Fruit fly (Drosophila melanogaster) whole organism, embryonic: ENCODE data around the gene CG31804.
A peak's percentile ranks its signal among the peaks of the same experiment; 100 is the strongest.

ENCODE experiments used
- Asciz ChIP-seq: fragments of 200-800 bp; sonication (Bioruptor generic); optimal IDR thresholded peaks from 2 replicates; lab custom pipeline; 2017; ENCODE audit warnings: missing biosample characterization, mild to moderate bottlenecking, missing genetic modification characterization, missing genetic modification reagents
- C15 ChIP-seq: fragments of 200-800 bp; sonication (Bioruptor generic); IDR thresholded peaks from 3 replicates; pipeline ENCODE4 v1.3.6; 2022; ENCODE audit warnings: missing biosample characterization, missing genetic modification characterization
- CG10209 ChIP-seq: fragments of 200-800 bp; sonication (Bioruptor generic); optimal IDR thresholded peaks from 3 replicates; lab custom pipeline; 2017; ENCODE audit warnings: missing biosample characterization, mild to moderate bottlenecking, missing genetic modification characterization, missing genetic modification reagents
- CG10462 ChIP-seq: fragments of 200-800 bp; sonication (Bioruptor generic); optimal IDR thresholded peaks from 2 replicates; lab custom pipeline; 2016; ENCODE audit warnings: missing biosample characterization, missing genetic modification characterization
- CG10979 ChIP-seq: fragments of 200-800 bp; sonication (Bioruptor generic); optimal IDR thresholded peaks from 2 replicates; lab custom pipeline; 2018; ENCODE audit warnings: missing biosample characterization, mild to moderate bottlenecking, missing genetic modification characterization, moderate library complexity
- CG12236 ChIP-seq: fragments of 200-800 bp; sonication (Bioruptor generic); optimal IDR thresholded peaks from 2 replicates; lab custom pipeline; 2016; ENCODE audit warnings: missing biosample characterization, missing genetic modification characterization
- CG13424 ChIP-seq: fragments of 200-800 bp; sonication (Bioruptor generic); optimal IDR thresholded peaks from 2 replicates; lab custom pipeline; 2019; ENCODE audit warnings: missing biosample characterization, mild to moderate bottlenecking, missing genetic modification characterization, moderate library complexity
- CG14441 ChIP-seq: fragments of 200-800 bp; sonication (Bioruptor generic); IDR thresholded peaks from 2 replicates; pipeline ENCODE4 v1.3.6; 2022; ENCODE audit warnings: missing biosample characterization, missing genetic modification characterization
- CG15011 ChIP-seq: fragments of 200-800 bp; sonication (Bioruptor generic); optimal IDR thresholded peaks from 3 replicates; lab custom pipeline; 2018; ENCODE audit warnings: missing biosample characterization, mild to moderate bottlenecking, missing genetic modification characterization
- CG15269 ChIP-seq: fragments of 200-800 bp; sonication (Bioruptor generic); optimal IDR thresholded peaks from 2 replicates; lab custom pipeline; 2018; ENCODE audit warnings: missing biosample characterization, mild to moderate bottlenecking, missing genetic modification characterization, moderate library complexity
- CG16813 ChIP-seq: fragments of 200-800 bp; sonication (Bioruptor generic); IDR thresholded peaks from 3 replicates; pipeline ENCODE4 v1.3.6; 2022; ENCODE audit warnings: missing biosample characterization, missing genetic modification characterization; ENCODE audit not compliant: partially characterized antibody
- CG16863 ChIP-seq: fragments of 200-800 bp; sonication (Bioruptor generic); optimal IDR thresholded peaks from 3 replicates; lab custom pipeline; 2016; ENCODE audit warnings: missing biosample characterization, missing genetic modification characterization
- CG17568 ChIP-seq: fragments of 200-800 bp; sonication (Bioruptor generic); optimal IDR thresholded peaks from 2 replicates; lab custom pipeline; 2018; ENCODE audit warnings: missing biosample characterization, mild to moderate bottlenecking, missing genetic modification characterization, moderate library complexity
- CG2875 ChIP-seq: fragments of 200-800 bp; sonication (Bioruptor generic); optimal IDR thresholded peaks from 2 replicates; lab custom pipeline; 2017; ENCODE audit warnings: missing biosample characterization, mild to moderate bottlenecking, missing genetic modification characterization, missing genetic modification reagents
- CG30431 ChIP-seq: fragments of 200-800 bp; sonication (Bioruptor generic); optimal IDR thresholded peaks from 2 replicates; lab custom pipeline; 2017; ENCODE audit warnings: missing biosample characterization, missing genetic modification characterization
- CG33213 ChIP-seq: fragments of 200-800 bp; sonication (Bioruptor generic); optimal IDR thresholded peaks from 3 replicates; lab custom pipeline; 2016; ENCODE audit warnings: missing biosample characterization, missing genetic modification characterization
- CG34376 ChIP-seq: fragments of 200-800 bp; sonication (Bioruptor generic); optimal IDR thresholded peaks from 2 replicates; lab custom pipeline; 2018; ENCODE audit warnings: missing biosample characterization, mild to moderate bottlenecking, missing genetic modification characterization
- CG34422 ChIP-seq: fragments of 200-800 bp; sonication (Bioruptor generic); IDR thresholded peaks from 3 replicates; pipeline ENCODE4 v1.3.6; 2022; ENCODE audit warnings: missing biosample characterization, missing genetic modification characterization
- CG3995 ChIP-seq: fragments of 200-800 bp; sonication (Bioruptor generic); optimal IDR thresholded peaks from 3 replicates; lab custom pipeline; 2016; ENCODE audit warnings: missing biosample characterization, missing genetic modification characterization
- CG4707 ChIP-seq: fragments of 200-800 bp; sonication (Bioruptor generic); optimal IDR thresholded peaks from 2 replicates; lab custom pipeline; 2018; ENCODE audit warnings: missing biosample characterization, mild to moderate bottlenecking, missing genetic modification characterization, moderate library complexity
- CG6854 ChIP-seq: fragments of 200-800 bp; sonication (Bioruptor generic); optimal IDR thresholded peaks from 3 replicates; lab custom pipeline; 2017; ENCODE audit warnings: missing biosample characterization, mild to moderate bottlenecking, missing genetic modification characterization
- CG7839 ChIP-seq: fragments of 200-800 bp; sonication (Bioruptor generic); optimal IDR thresholded peaks from 3 replicates; lab custom pipeline; 2018; ENCODE audit warnings: missing biosample characterization, mild to moderate bottlenecking, missing genetic modification characterization, moderate library complexity
- CG7928 ChIP-seq: fragments of 200-800 bp; sonication (Bioruptor generic); optimal IDR thresholded peaks from 2 replicates; lab custom pipeline; 2017; ENCODE audit warnings: missing biosample characterization, mild to moderate bottlenecking, missing genetic modification characterization
- CG8944 ChIP-seq: fragments of 200-800 bp; sonication (Bioruptor generic); optimal IDR thresholded peaks from 3 replicates; lab custom pipeline; 2016; ENCODE audit warnings: missing biosample characterization, missing genetic modification characterization
- CG9215 ChIP-seq: fragments of 200-800 bp; sonication (Bioruptor generic); IDR thresholded peaks from 2 replicates; pipeline ENCODE4 v1.3.6; 2022; ENCODE audit warnings: missing biosample characterization, missing genetic modification characterization
- CoRest ChIP-seq: fragments of 200-800 bp; sonication (Bioruptor generic); optimal IDR thresholded peaks from 3 replicates; lab custom pipeline; 2018; ENCODE audit warnings: missing biosample characterization, mild to moderate bottlenecking, missing genetic modification characterization, moderate library complexity
- Dbx ChIP-seq: fragments of 200-800 bp; sonication (Bioruptor generic); IDR thresholded peaks from 3 replicates; pipeline ENCODE4 v1.3.6; 2022; ENCODE audit warnings: missing biosample characterization, missing genetic modification characterization
- Dfd ChIP-seq, 2 experiments: fragments of >200 bp; optimal IDR thresholded peaks; 2 replicates each; lab custom pipeline; 2017; ENCODE audit warnings: missing biosample characterization in 2 of 2, missing genetic modification characterization in 2 of 2
- Doc2 ChIP-seq: fragments of 200-800 bp; sonication (Bioruptor generic); IDR thresholded peaks from 2 replicates; pipeline ENCODE4 v1.3.6; 2022; ENCODE audit warnings: missing biosample characterization, missing genetic modification characterization
- GATAe ChIP-seq: fragments of 200-800 bp; sonication (Bioruptor generic); conservative IDR thresholded peaks from 2 replicates; pipeline ENCODE4 v1.3.6; 2022; ENCODE audit warnings: missing biosample characterization, missing genetic modification characterization
- HLH4C ChIP-seq: fragments of 200-800 bp; sonication (Bioruptor generic); IDR thresholded peaks from 3 replicates; pipeline ENCODE4 v1.3.6; 2022; ENCODE audit warnings: missing biosample characterization, missing genetic modification characterization; ENCODE audit not compliant: partially characterized antibody
- Hsf ChIP-seq: fragments of 200-800 bp; sonication (Bioruptor generic); optimal IDR thresholded peaks from 3 replicates; lab custom pipeline; 2016; ENCODE audit warnings: missing biosample characterization, missing genetic modification characterization
- Usf ChIP-seq: fragments of 200-800 bp; sonication (Bioruptor generic); optimal IDR thresholded peaks from 2 replicates; lab custom pipeline; 2017; ENCODE audit warnings: missing genotype, missing biosample characterization, missing genetic modification characterization
- chn ChIP-seq: fragments of 200-800 bp; sonication (Bioruptor generic); optimal IDR thresholded peaks from 2 replicates; lab custom pipeline; 2016; ENCODE audit warnings: missing biosample characterization, missing genetic modification characterization
- crol ChIP-seq: fragments of 200-800 bp; sonication (Bioruptor generic); IDR thresholded peaks from 2 replicates; pipeline ENCODE4 v1.3.6; 2022; ENCODE audit warnings: missing biosample characterization, missing genetic modification characterization
- cwo ChIP-seq: fragments of 200-800 bp; sonication (Bioruptor generic); optimal IDR thresholded peaks from 3 replicates; lab custom pipeline; 2017; ENCODE audit warnings: missing biosample characterization, missing genetic modification characterization, mild to moderate bottlenecking, moderate library complexity, missing genetic modification reagents
- dati ChIP-seq: fragments of 200-800 bp; sonication (Bioruptor generic); IDR thresholded peaks from 2 replicates; pipeline ENCODE4 v1.3.6; 2022; ENCODE audit warnings: missing biosample characterization, missing genetic modification characterization
- eve ChIP-seq, 2 experiments: fragments of >200 bp; optimal IDR thresholded peaks; 2 replicates each; lab custom pipeline; 2017; ENCODE audit warnings: missing biosample characterization in 2 of 2, missing genetic modification characterization in 2 of 2
- fd64A ChIP-seq: fragments of 200-800 bp; sonication (Bioruptor generic); optimal IDR thresholded peaks from 3 replicates; lab custom pipeline; 2018; ENCODE audit warnings: missing biosample characterization, mild to moderate bottlenecking, missing genetic modification characterization
- fd96Cb ChIP-seq: fragments of 200-800 bp; sonication (Bioruptor generic); optimal IDR thresholded peaks from 2 replicates; lab custom pipeline; 2018; ENCODE audit warnings: missing biosample characterization, mild to moderate bottlenecking, missing genetic modification characterization, moderate library complexity
- ham ChIP-seq: fragments of 200-800 bp; sonication (Bioruptor generic); IDR thresholded peaks from 2 replicates; pipeline ENCODE4 v1.3.6; 2022; ENCODE audit warnings: missing biosample characterization, missing genetic modification characterization
- klu ChIP-seq: fragments of 200-800 bp; sonication (Bioruptor generic); IDR thresholded peaks from 2 replicates; pipeline ENCODE4 v1.3.6; 2022; ENCODE audit warnings: missing biosample characterization, missing genetic modification characterization
- lilli ChIP-seq: fragments of 200-800 bp; sonication (Bioruptor generic); optimal IDR thresholded peaks from 3 replicates; lab custom pipeline; 2016; ENCODE audit warnings: missing biosample characterization, missing genetic modification characterization
- mam ChIP-seq: fragments of 200-800 bp; sonication (Bioruptor generic); optimal IDR thresholded peaks from 3 replicates; lab custom pipeline; 2016; ENCODE audit warnings: missing biosample characterization, missing genetic modification characterization
- nmo ChIP-seq: fragments of 200-800 bp; sonication (Bioruptor generic); optimal IDR thresholded peaks from 2 replicates; lab custom pipeline; 2018; ENCODE audit warnings: missing biosample characterization, mild to moderate bottlenecking, missing genetic modification characterization, moderate library complexity
- odd ChIP-seq: fragments of 200-800 bp; sonication (Bioruptor generic); optimal IDR thresholded peaks from 2 replicates; lab custom pipeline; 2017; ENCODE audit warnings: missing biosample characterization, mild to moderate bottlenecking, missing genetic modification characterization
- run ChIP-seq: fragments of 200-800 bp; sonication (Bioruptor generic); optimal IDR thresholded peaks from 3 replicates; lab custom pipeline; 2018; ENCODE audit warnings: missing biosample characterization, mild to moderate bottlenecking, missing genetic modification characterization
- stwl ChIP-seq: fragments of 200-800 bp; sonication (Bioruptor generic); optimal IDR thresholded peaks from 3 replicates; lab custom pipeline; 2018; ENCODE audit warnings: missing biosample characterization, mild to moderate bottlenecking, missing genetic modification characterization, moderate library complexity
- tll ChIP-seq, 2 experiments: fragments of 200-800 bp in 1 of 2; fragments of >200 bp in 1 of 2; sonication (Bioruptor generic) in 1 of 2; optimal IDR thresholded peaks; 2 replicates each; lab custom pipeline; 2017 to 2019; ENCODE audit warnings: missing biosample characterization in 2 of 2, missing genetic modification characterization in 2 of 2, mild to moderate bottlenecking in 1 of 2, moderate library complexity in 1 of 2
- unc-4 ChIP-seq: fragments of 200-800 bp; sonication (Bioruptor generic); IDR thresholded peaks from 2 replicates; pipeline ENCODE4 v1.3.6; 2022; ENCODE audit warnings: missing biosample characterization, missing genetic modification characterization; ENCODE audit not compliant: partially characterized antibody

The CG31804 gene

dm6 chr2L:17382318-17382717, 19.0 kb downstream of the CG31804 start (continued):
- peak; percentile 49; the same call in 1 of the 2 replicates for TF ChIP-seq crol
- peak; percentile 68 for TF ChIP-seq CG15269 (tag; lab: Kevin White, UChicago)
- 0 out of 3 replicates have a peak, but pooled peaks have one; percentile 34 for TF ChIP-seq Dbx
- TF ChIP-seq odd (GFP tag; lab: Kevin White, UChicago): peak; percentile 54
- peak; percentile 44 for TF ChIP-seq CG4707
- TF ChIP-seq CoRest (tag; lab: Kevin White, UChicago): peak; percentile 82
- TF ChIP-seq C15 (GFP tag; lab: Robert Waterston, UW): no peak
- peak; percentile 10 for TF ChIP-seq CG3995 (GFP tag; lab: Kevin White, UChicago)
- no peak for TF ChIP-seq HLH4C (GFP tag; lab: Robert Waterston, UW)
- TF ChIP-seq stwl (tag; lab: Kevin White, UChicago): no peak
- TF ChIP-seq CG10209 (GFP tag; lab: Kevin White, UChicago): peak; percentile 79
- TF ChIP-seq run: peak; percentile 35
- peak; percentile 84 for TF ChIP-seq CG10979 (tag; lab: Kevin White, UChicago)
- TF ChIP-seq CG34376 (GFP tag; lab: Kevin White, UChicago): peak; percentile 53
- TF ChIP-seq CG34422 (GFP tag; lab: Robert Waterston, UW): no peak
- peak; percentile 60 for TF ChIP-seq CG15011 (GFP tag; lab: Kevin White, UChicago)
- no peak for TF ChIP-seq tll (GFP tag; optimal IDR thresholded peaks at IDR 0.05; lab: Kevin White, UChicago)
- TF ChIP-seq CG7928 (GFP tag; lab: Kevin White, UChicago): no peak
- no peak for TF ChIP-seq CG12236 (GFP tag; lab: Kevin White, UChicago)
- TF ChIP-seq CG8944 (GFP tag; lab: Kevin White, UChicago): peak; percentile 48
- no peak for TF ChIP-seq klu
- no peak for TF ChIP-seq CG16813 (GFP tag; lab: Robert Waterston, UW)
- no peak for TF ChIP-seq CG33213 (GFP tag; lab: Kevin White, UChicago)
- peak; percentile 26 for TF ChIP-seq CG16863
- TF ChIP-seq CG17568 (GFP tag; lab: Kevin White, UChicago): peak; percentile 69
- TF ChIP-seq CG6854 (GFP tag; lab: Kevin White, UChicago): peak; percentile 51
- TF ChIP-seq CG14441 (GFP tag; lab: Robert Waterston, UW): 0 out of 2 replicates have a peak, but pooled peaks have one; percentile 33
- TF ChIP-seq Usf (GFP tag; lab: Kevin White, UChicago): no peak
- peak; percentile 65 for TF ChIP-seq CG2875 (GFP tag; lab: Kevin White, UChicago)
- peak in 1 of 2 experiments; percentile 88 for TF ChIP-seq eve (GFP tag; optimal IDR thresholded peaks at IDR 0.05; lab: Kevin White, UChicago)
- TF ChIP-seq chn: peak; percentile 34
- TF ChIP-seq CG7839 (tag; lab: Kevin White, UChicago): peak; percentile 76
- peak; percentile 51 for TF ChIP-seq fd64A (GFP tag; lab: Kevin White, UChicago)
- TF ChIP-seq CG30431: peak; percentile 47
- peak; percentile 79 for TF ChIP-seq Asciz (GFP tag; lab: Kevin White, UChicago)
- peak; percentile 58 for TF ChIP-seq CG10462 (GFP tag; lab: Kevin White, UChicago)
- peak; percentile 49 for TF ChIP-seq CG9215 (GFP tag; lab: Robert Waterston, UW)
- TF ChIP-seq Hsf (GFP tag; lab: Kevin White, UChicago): peak; percentile 79
- TF ChIP-seq CG13424: peak; percentile 89
- TF ChIP-seq ham: no peak
- peak; percentile 65 for TF ChIP-seq cwo (GFP tag; lab: Kevin White, UChicago)
- TF ChIP-seq unc-4 (GFP tag; lab: Robert Waterston, UW): no peak
- no peak for TF ChIP-seq dati (GFP tag; lab: Robert Waterston, UW)
- peak; percentile 83 for TF ChIP-seq nmo (GFP tag; lab: Kevin White, UChicago)
- no peak for TF ChIP-seq Dfd (GFP tag; optimal IDR thresholded peaks at IDR 0.05; lab: Kevin White, UChicago)
- TF ChIP-seq GATAe (GFP tag; lab: Robert Waterston, UW): no peak; the same call in 1 of the 2 replicates
- peak; percentile 39 for TF ChIP-seq mam (GFP tag; lab: Kevin White, UChicago)
- TF ChIP-seq lilli (GFP tag; lab: Kevin White, UChicago): peak; percentile 60
- TF ChIP-seq fd96Cb (tag; lab: Kevin White, UChicago): peak; percentile 72
- TF ChIP-seq Doc2 (GFP tag; lab: Robert Waterston, UW): no peak
